Fruit fly (Drosophila melanogaster) whole organism, embryonic: ENCODE measurements around the gene CG42814.
A peak's percentile ranks its signal among the peaks of the same experiment; 100 is the strongest.

Experiments
- CG10267 ChIP-seq: fragments of 200-800 bp; sonication (Bioruptor generic); optimal IDR thresholded peaks from 2 replicates; lab custom pipeline; 2018; ENCODE audit warnings: missing biosample characterization, mild to moderate bottlenecking, missing genetic modification characterization, moderate library complexity
- CG11085 ChIP-seq: fragments of 200-800 bp; sonication (Bioruptor generic); IDR thresholded peaks from 2 replicates; pipeline ENCODE4 v1.3.6; 2022; ENCODE audit warnings: missing biosample characterization, missing genetic modification characterization
- CG1233 ChIP-seq: fragments of 200-800 bp; sonication (Bioruptor generic); optimal IDR thresholded peaks from 4 replicates; lab custom pipeline; 2018; ENCODE audit warnings: missing biosample characterization, mild to moderate bottlenecking, missing genetic modification characterization
- CG14667 ChIP-seq: fragments of 200-800 bp; sonication (Bioruptor generic); IDR thresholded peaks from 2 replicates; pipeline ENCODE4 v1.3.6; 2022; ENCODE audit warnings: missing biosample characterization, missing genetic modification characterization
- CG17568 ChIP-seq: fragments of 200-800 bp; sonication (Bioruptor generic); optimal IDR thresholded peaks from 2 replicates; lab custom pipeline; 2018; ENCODE audit warnings: missing biosample characterization, mild to moderate bottlenecking, missing genetic modification characterization, moderate library complexity
- CG18262 ChIP-seq: fragments of 200-800 bp; optimal IDR thresholded peaks from 3 replicates; lab custom pipeline; 2019; ENCODE audit warnings: missing biosample characterization, mild to moderate bottlenecking, missing genetic modification characterization, moderate library complexity
- CG1832 ChIP-seq: fragments of 200-800 bp; sonication (Bioruptor generic); optimal IDR thresholded peaks from 2 replicates; lab custom pipeline; 2017; ENCODE audit warnings: missing biosample characterization, mild to moderate bottlenecking, missing genetic modification characterization, inconsistent platforms
- CG18476 ChIP-seq: fragments of 200-800 bp; sonication (Bioruptor generic); optimal IDR thresholded peaks from 2 replicates; lab custom pipeline; 2016; ENCODE audit warnings: missing biosample characterization, mild to moderate bottlenecking, missing genetic modification characterization
- CG33213 ChIP-seq: fragments of 200-800 bp; sonication (Bioruptor generic); optimal IDR thresholded peaks from 3 replicates; lab custom pipeline; 2016; ENCODE audit warnings: missing biosample characterization, missing genetic modification characterization
- CG6813 ChIP-seq: fragments of 200-800 bp; sonication (Bioruptor generic); optimal IDR thresholded peaks from 2 replicates; lab custom pipeline; 2017; ENCODE audit warnings: missing biosample characterization, missing genetic modification characterization, mild to moderate bottlenecking, moderate library complexity, missing genetic modification reagents
- CG8359 ChIP-seq: fragments of 200-800 bp; sonication (Bioruptor generic); optimal IDR thresholded peaks from 2 replicates; lab custom pipeline; 2017; ENCODE audit warnings: missing biosample characterization, mild to moderate bottlenecking, missing genetic modification characterization, borderline replicate concordance
- CG8944 ChIP-seq: fragments of 200-800 bp; sonication (Bioruptor generic); optimal IDR thresholded peaks from 3 replicates; lab custom pipeline; 2016; ENCODE audit warnings: missing biosample characterization, missing genetic modification characterization
- Chrac-16 ChIP-seq: fragments of 200-800 bp; sonication (Bioruptor generic); optimal IDR thresholded peaks from 3 replicates; lab custom pipeline; 2016; ENCODE audit warnings: missing biosample characterization, missing genetic modification characterization
- D19A ChIP-seq: fragments of 200-800 bp; optimal IDR thresholded peaks from 3 replicates; lab custom pipeline; 2019; ENCODE audit warnings: missing biosample characterization, mild to moderate bottlenecking, missing genetic modification characterization, moderate library complexity
- Dbx ChIP-seq: fragments of 200-800 bp; sonication (Bioruptor generic); IDR thresholded peaks from 3 replicates; pipeline ENCODE4 v1.3.6; 2022; ENCODE audit warnings: missing biosample characterization, missing genetic modification characterization
- Dip3 ChIP-seq: fragments of 200-800 bp; sonication (Bioruptor generic); optimal IDR thresholded peaks from 3 replicates; lab custom pipeline; 2016; ENCODE audit warnings: missing biosample characterization, missing genetic modification characterization
- ERR ChIP-seq: fragments of 200-800 bp; sonication (Bioruptor generic); optimal IDR thresholded peaks from 2 replicates; lab custom pipeline; 2016; ENCODE audit warnings: missing biosample characterization, missing genetic modification characterization
- Eip74EF ChIP-seq, 2 experiments: fragments of 200-800 bp in 1 of 2; fragments of >200 bp in 1 of 2; sonication (Bioruptor generic) in 1 of 2; optimal IDR thresholded peaks; 2 replicates each; lab custom pipeline; 2017 to 2019; ENCODE audit warnings: missing biosample characterization in 2 of 2, missing genetic modification characterization in 2 of 2, mild to moderate bottlenecking in 1 of 2, moderate library complexity in 1 of 2
- Fer3 ChIP-seq: fragments of 200-800 bp; sonication (Bioruptor generic); optimal IDR thresholded peaks from 2 replicates; lab custom pipeline; 2018; ENCODE audit warnings: missing biosample characterization, mild to moderate bottlenecking, missing genetic modification characterization, moderate library complexity
- GATAe ChIP-seq: fragments of 200-800 bp; sonication (Bioruptor generic); conservative IDR thresholded peaks from 2 replicates; pipeline ENCODE4 v1.3.6; 2022; ENCODE audit warnings: missing biosample characterization, missing genetic modification characterization
- H15 ChIP-seq: fragments of 200-800 bp; sonication (Bioruptor generic); IDR thresholded peaks from 3 replicates; pipeline ENCODE4 v1.3.6; 2022; ENCODE audit warnings: missing biosample characterization, missing genetic modification characterization
- HLH54F ChIP-seq: fragments of 200-800 bp; sonication (Bioruptor generic); optimal IDR thresholded peaks from 3 replicates; lab custom pipeline; 2016; ENCODE audit warnings: missing biosample characterization, missing genetic modification characterization
- Hr78 ChIP-seq, 2 experiments: fragments of 200-800 bp in 1 of 2; fragments of >200 bp in 1 of 2; sonication (Bioruptor generic) in 1 of 2; optimal IDR thresholded peaks; 2 replicates each; lab custom pipeline; 2017 to 2019; ENCODE audit warnings: missing biosample characterization in 2 of 2, missing genetic modification characterization in 2 of 2, mild to moderate bottlenecking in 1 of 2, moderate library complexity in 1 of 2
- Lpt ChIP-seq: fragments of >200 bp; optimal IDR thresholded peaks from 2 replicates; lab custom pipeline; 2018; ENCODE audit warnings: missing biosample characterization, missing genetic modification characterization
- Nf-YB ChIP-seq: fragments of 200-800 bp; sonication (Bioruptor generic); optimal IDR thresholded peaks from 3 replicates; lab custom pipeline; 2019; ENCODE audit warnings: missing biosample characterization, mild to moderate bottlenecking, missing genetic modification characterization, moderate library complexity
- Oli ChIP-seq: fragments of 200-800 bp; sonication (Bioruptor generic); optimal IDR thresholded peaks from 2 replicates; lab custom pipeline; 2018; ENCODE audit warnings: missing biosample characterization, mild to moderate bottlenecking, missing genetic modification characterization, moderate library complexity
- Ptx1 ChIP-seq: fragments of 200-800 bp; sonication (Bioruptor generic); IDR thresholded peaks from 2 replicates; pipeline ENCODE4 v1.3.6; 2022; ENCODE audit warnings: missing biosample characterization, missing genetic modification characterization
- Six4 ChIP-seq: fragments of 200-800 bp; sonication (Bioruptor generic); optimal IDR thresholded peaks from 2 replicates; lab custom pipeline; 2016; ENCODE audit warnings: missing biosample characterization, missing genetic modification characterization
- ara ChIP-seq: fragments of 200-800 bp; sonication (Bioruptor generic); IDR thresholded peaks from 2 replicates; pipeline ENCODE4 v1.3.6; 2022; ENCODE audit warnings: missing biosample characterization, missing genetic modification characterization
- bcd ChIP-seq: fragments of 200-800 bp; sonication (Bioruptor generic); optimal IDR thresholded peaks from 2 replicates; lab custom pipeline; 2017; ENCODE audit warnings: missing biosample characterization, mild to moderate bottlenecking, missing genetic modification characterization
- bowl ChIP-seq: fragments of 200-800 bp; sonication (Bioruptor generic); IDR thresholded peaks from 2 replicates; pipeline ENCODE4 v1.3.6; 2022; ENCODE audit warnings: missing biosample characterization, missing genetic modification characterization
- bsh ChIP-seq, 2 experiments: fragments of 200-800 bp; sonication (Bioruptor generic); optimal IDR thresholded peaks; 2 replicates each; lab custom pipeline; 2017 to 2018; ENCODE audit warnings: mild to moderate bottlenecking in 2 of 2, missing biosample characterization in 2 of 2, missing genetic modification characterization in 2 of 2, moderate library complexity in 1 of 2
- chn ChIP-seq: fragments of 200-800 bp; sonication (Bioruptor generic); optimal IDR thresholded peaks from 2 replicates; lab custom pipeline; 2016; ENCODE audit warnings: missing biosample characterization, missing genetic modification characterization
- dimm ChIP-seq: fragments of 200-800 bp; sonication (Bioruptor generic); IDR thresholded peaks from 2 replicates; pipeline ENCODE4 v1.3.6; 2022; ENCODE audit warnings: missing biosample characterization, missing genetic modification characterization
- dmrt11E ChIP-seq: fragments of 200-800 bp; sonication (Bioruptor generic); optimal IDR thresholded peaks from 3 replicates; lab custom pipeline; 2018; ENCODE audit warnings: missing biosample characterization, mild to moderate bottlenecking, missing genetic modification characterization, moderate library complexity
- eyg ChIP-seq: fragments of 200-800 bp; sonication (Bioruptor generic); optimal IDR thresholded peaks from 3 replicates; lab custom pipeline; 2016; ENCODE audit warnings: missing biosample characterization, missing genetic modification characterization
- hb ChIP-seq: fragments of 200-800 bp; sonication (Bioruptor generic); IDR thresholded peaks from 3 replicates; pipeline ENCODE4 v1.3.6; 2022; ENCODE audit warnings: missing biosample characterization, missing genetic modification characterization; ENCODE audit not compliant: partially characterized antibody
- hth ChIP-seq: fragments of >200 bp; optimal IDR thresholded peaks from 2 replicates; lab custom pipeline; 2017; ENCODE audit warnings: inconsistent platforms
- knrl ChIP-seq: fragments of 200-800 bp; sonication (Bioruptor generic); IDR thresholded peaks from 3 replicates; pipeline ENCODE4 v1.3.6; 2022; ENCODE audit warnings: missing biosample characterization, missing genetic modification characterization; ENCODE audit not compliant: partially characterized antibody
- lola ChIP-seq, 3 experiments: fragments of >200 bp in 2 of 3; fragments of 200-800 bp in 1 of 3; sonication (Bioruptor generic) in 1 of 3; optimal IDR thresholded peaks; 2 replicates each; lab custom pipeline; 2017 to 2019; ENCODE audit warnings: missing biosample characterization in 3 of 3, missing genetic modification characterization in 3 of 3, mild to moderate bottlenecking in 1 of 3, moderate library complexity in 1 of 3
- lov ChIP-seq, 2 experiments: fragments of 200-800 bp in 1 of 2; fragments of >200 bp in 1 of 2; sonication (Bioruptor generic) in 1 of 2; IDR thresholded peaks in 1 of 2; optimal IDR thresholded peaks in 1 of 2; 2 replicates in 1 of 2; 3 replicates in 1 of 2; pipeline versions ENCODE4 v1.3.6 to Lab custom; 2017 to 2022; ENCODE audit warnings: missing biosample characterization in 1 of 2, missing genetic modification characterization in 1 of 2
- nmo ChIP-seq: fragments of 200-800 bp; sonication (Bioruptor generic); optimal IDR thresholded peaks from 2 replicates; lab custom pipeline; 2018; ENCODE audit warnings: missing biosample characterization, mild to moderate bottlenecking, missing genetic modification characterization, moderate library complexity
- oc ChIP-seq: fragments of 200-800 bp; sonication (Bioruptor generic); optimal IDR thresholded peaks from 2 replicates; lab custom pipeline; 2018; ENCODE audit warnings: missing biosample characterization, mild to moderate bottlenecking, missing genetic modification characterization, moderate library complexity
- p53 ChIP-seq: fragments of 200-800 bp; sonication (Bioruptor generic); optimal IDR thresholded peaks from 2 replicates; lab custom pipeline; 2016; ENCODE audit warnings: missing biosample characterization, missing genetic modification characterization
- sqz ChIP-seq: fragments of 200-800 bp; sonication (Bioruptor generic); optimal IDR thresholded peaks from 3 replicates; lab custom pipeline; 2018; ENCODE audit warnings: missing biosample characterization, mild to moderate bottlenecking, missing genetic modification characterization
- trem ChIP-seq: fragments of 200-800 bp; optimal IDR thresholded peaks from 3 replicates; lab custom pipeline; 2019; ENCODE audit warnings: missing biosample characterization, mild to moderate bottlenecking, missing genetic modification characterization, moderate library complexity
- wor ChIP-seq: fragments of 200-800 bp; sonication (Bioruptor generic); IDR thresholded peaks from 2 replicates; pipeline ENCODE4 v1.3.6; 2022; ENCODE audit warnings: missing biosample characterization, missing genetic modification characterization

Gene CG42814

DNA sequence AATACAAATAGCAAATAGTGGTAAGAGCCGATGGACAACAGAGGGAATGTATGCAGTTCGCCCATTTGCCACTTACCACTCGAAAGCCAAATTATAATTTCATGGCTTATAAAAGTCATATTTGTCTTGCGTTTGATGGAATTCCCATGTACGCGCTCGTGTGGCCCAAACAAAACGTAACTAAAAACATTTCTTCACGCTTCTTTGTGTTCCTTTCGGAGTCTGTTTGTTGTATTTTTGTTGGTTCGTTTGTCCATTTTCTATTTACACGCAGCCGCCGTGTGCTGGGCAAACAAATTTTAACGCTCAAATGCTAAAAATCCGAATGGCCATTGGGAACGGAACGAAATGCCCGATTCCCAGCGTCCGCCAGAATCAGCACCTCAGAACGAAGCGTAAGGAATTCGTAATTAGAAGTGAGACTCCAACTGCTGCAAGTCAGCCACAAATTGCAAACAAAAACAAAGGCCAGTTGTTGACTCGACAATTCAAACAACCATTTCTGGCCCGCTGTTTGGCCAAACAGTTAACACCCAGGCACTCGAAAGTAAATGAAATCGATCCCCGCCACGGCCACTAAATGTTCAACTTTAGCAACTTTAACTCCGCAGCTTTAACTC lies 20.4 kb downstream of the CG42814 start (continued):
- TF ChIP-seq Six4 (GFP tag; lab: Kevin White, UChicago) (no peak), eyg (no peak), HLH54F (GFP tag; lab: Kevin White, UChicago) (no peak), Eip74EF (GFP tag; optimal IDR thresholded peaks at IDR 0.05; lab: Kevin White, UChicago) (no peak), CG17568 (GFP tag; lab: Kevin White, UChicago) (peak; percentile 43), knrl (GFP tag; lab: Robert Waterston, UW) (no peak), CG33213 (peak; percentile 57), Hr78 (GFP tag; optimal IDR thresholded peaks at IDR 0.05; lab: Kevin White, UChicago) (no peak), CG6813 (GFP tag; lab: Kevin White, UChicago) (peak; percentile 57), CG8359 (GFP tag; lab: Kevin White, UChicago) (peak; percentile 42), hth (lab: Kevin White, UChicago) (no peak), hb (no peak), p53 (peak; percentile 9), Dbx (GFP tag; lab: Robert Waterston, UW) (0 out of 3 replicates have a peak, but pooled peaks have one; percentile 42), Lpt (no peak), sqz (GFP tag; lab: Kevin White, UChicago) (peak; percentile 1), Fer3 (tag; lab: Kevin White, UChicago) (peak; percentile 3), CG11085 (0 out of 2 replicates have a peak, but pooled peaks have one; percentile 38), GATAe (no peak), ERR (GFP tag; lab: Kevin White, UChicago) (no peak), Chrac-16 (no peak), dimm (GFP tag; lab: Robert Waterston, UW) (no peak)

DNA sequence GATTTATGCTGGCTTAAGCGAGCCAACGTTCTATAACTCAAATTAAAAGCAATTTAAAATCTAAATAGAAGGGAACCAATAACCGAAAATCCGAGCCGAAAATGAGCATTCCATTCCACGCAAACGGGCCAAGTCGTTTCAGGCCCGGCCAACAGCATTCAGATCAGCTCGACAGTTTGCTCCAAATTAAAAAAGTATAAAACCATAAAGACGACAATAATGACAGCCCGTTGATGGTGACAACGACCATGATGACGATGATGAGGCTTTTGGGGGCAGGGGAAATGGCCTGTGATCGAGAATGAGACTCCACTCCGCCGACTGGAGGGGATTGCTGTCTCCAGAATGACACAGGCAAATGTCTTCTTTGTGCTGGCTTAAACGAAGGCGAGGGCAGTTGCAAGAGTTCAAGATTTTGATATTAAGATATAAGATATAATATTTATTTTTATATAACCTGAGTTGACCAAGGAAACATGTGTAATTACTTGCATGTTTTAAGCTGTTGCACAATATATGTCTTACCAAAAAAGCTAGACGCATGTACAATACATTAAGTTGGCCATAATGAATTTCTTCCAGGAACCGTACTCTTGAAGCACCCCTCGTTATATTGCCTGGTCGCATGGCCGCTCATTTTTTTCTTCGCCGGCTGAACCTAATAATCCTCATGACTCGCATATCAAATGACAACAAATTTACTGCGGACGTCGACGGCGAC lies 24.4 kb downstream of the CG42814 start:
- TF ChIP-seq CG10267 (tag; lab: Kevin White, UChicago) = peak; percentile 39
- no peak for TF ChIP-seq CG8944
- no peak for TF ChIP-seq CG1832 (GFP tag; lab: Kevin White, UChicago)
- peak; percentile 96 for TF ChIP-seq CG18476
- peak; percentile 30 for TF ChIP-seq Oli (tag; lab: Kevin White, UChicago)
- TF ChIP-seq Dip3 = no peak
- TF ChIP-seq H15 (GFP tag; lab: Robert Waterston, UW) = peak; percentile 41; the same call in 1 of the 3 replicates
- peak; percentile 52 for TF ChIP-seq oc (tag; lab: Kevin White, UChicago)
- peak; percentile 29 for TF ChIP-seq nmo
- peak; percentile 33 for TF ChIP-seq D19A (tag; lab: Kevin White, UChicago)
- TF ChIP-seq trem (tag; lab: Kevin White, UChicago) = peak; percentile 31
- peak; percentile 61 for TF ChIP-seq dmrt11E (tag; lab: Kevin White, UChicago)
- no peak for TF ChIP-seq CG14667 (GFP tag; lab: Robert Waterston, UW)
- no peak for TF ChIP-seq CG1233
- peak; percentile 58 for TF ChIP-seq ara (GFP tag; lab: Robert Waterston, UW)
- peak; percentile 25 for TF ChIP-seq bcd
- TF ChIP-seq chn (GFP tag; lab: Kevin White, UChicago) = no peak
- TF ChIP-seq wor = peak; percentile 12; the same call in 1 of the 2 replicates
- TF ChIP-seq bsh (GFP tag; optimal IDR thresholded peaks at IDR 0.05; lab: Kevin White, UChicago) = peak in 1 of 2 experiments; percentile 31
- TF ChIP-seq lola (GFP tag; optimal IDR thresholded peaks at IDR 0.05; lab: Kevin White, UChicago) = peak in 1 of 3 experiments; percentile 41
- no peak for TF ChIP-seq lov (optimal IDR thresholded peaks at IDR 0.05; lab: Kevin White, UChicago)
- peak; percentile 26; the same call in 1 of the 3 replicates for TF ChIP-seq lov (GFP tag; IDR thresholded peaks at IDR 0.05; lab: Robert Waterston, UW)
- 0 out of 2 replicates have a peak, but pooled peaks have one; percentile 13 for TF ChIP-seq Ptx1 (GFP tag; lab: Robert Waterston, UW)
- peak; percentile 66 for TF ChIP-seq CG18262 (tag; lab: Kevin White, UChicago)
- no peak for TF ChIP-seq Nf-YB (GFP tag; lab: Kevin White, UChicago)
- no peak for TF ChIP-seq bowl
